Worm (Caenorhabditis elegans) whole organism, late embryonic: ENCODE results near the gene F36A4.4.

Source experiments
- ama-1 ChIP-seq: fragments of 150-350 bp; optimal IDR thresholded peaks from 2 replicates; lab custom pipeline; 2014
- ceh-31 ChIP-seq: sonication (generic microtip); optimal IDR thresholded peaks from 2 replicates; lab custom pipeline; 2016; ENCODE audit warnings: missing genetic modification characterization, missing compliant biosample characterization
- elt-4 ChIP-seq: sonication (generic microtip); optimal IDR thresholded peaks from 2 replicates; lab custom pipeline; 2016; ENCODE audit warnings: missing genetic modification characterization, missing compliant biosample characterization
- pha-4 ChIP-seq: fragments of 150-350 bp; optimal IDR thresholded peaks from 2 replicates; lab custom pipeline; 2018; ENCODE audit warnings: missing biosample characterization, missing genetic modification reagents, missing genetic modification characterization
- rnt-1 ChIP-seq: sonication (generic microtip); optimal IDR thresholded peaks from 2 replicates; lab custom pipeline; 2016; ENCODE audit warnings: missing genetic modification characterization, missing compliant biosample characterization

ce11 chrIV:4219983-4220382 lies 47.4 kb upstream of the F36A4.4 start, which contains the start of gene F30B5.11:
- TF ChIP-seq ama-1 (lab: Kevin White, UChicago), result no peak
- no peak for TF ChIP-seq elt-4
- TF ChIP-seq rnt-1 (tag; lab: Kevin White, UChicago), result no peak
- no peak for TF ChIP-seq ceh-31
- TF ChIP-seq pha-4, result no peak
